Fruit fly (Drosophila melanogaster) whole organism, wandering third instar larva: ENCODE results near the gene Cp7Fc.

Experiments used
- CG32264 ChIP-seq: fragments of 200-800 bp; sonication (Bioruptor generic); optimal IDR thresholded peaks from 2 replicates; lab custom pipeline; 2016; ENCODE audit warnings: missing biosample characterization, missing genetic modification characterization
- CG9705 ChIP-seq: fragments of 200-800 bp; sonication (Bioruptor generic); optimal IDR thresholded peaks from 2 replicates; lab custom pipeline; 2018; ENCODE audit warnings: missing biosample characterization, mild to moderate bottlenecking, missing genetic modification characterization
- CrebA ChIP-seq: fragments of 200-800 bp; sonication (Bioruptor generic); optimal IDR thresholded peaks from 2 replicates; lab custom pipeline; 2016; ENCODE audit warnings: missing biosample characterization, mild to moderate bottlenecking, missing genetic modification characterization, borderline replicate concordance
- Dif ChIP-seq: fragments of 200-275, 200-300 bp; sonication (Bioruptor generic); optimal IDR thresholded peaks from 2 replicates; lab custom pipeline; 2018; ENCODE audit warnings: missing biosample characterization, missing genetic modification characterization; ENCODE audit not compliant: partially characterized antibody
- HLH106 ChIP-seq: fragments of 200-800 bp; optimal IDR thresholded peaks from 3 replicates; lab custom pipeline; 2019; ENCODE audit warnings: missing biosample characterization, mild to moderate bottlenecking, missing genetic modification characterization, moderate library complexity
- Hnf4 ChIP-seq: fragments of 200-800 bp; sonication (Bioruptor generic); optimal IDR thresholded peaks from 2 replicates; lab custom pipeline; 2016; ENCODE audit warnings: missing biosample characterization, mild to moderate bottlenecking, missing genetic modification characterization
- Hr78 ChIP-seq: fragments of >200 bp; optimal IDR thresholded peaks from 2 replicates; lab custom pipeline; 2017; ENCODE audit warnings: missing biosample characterization, missing genetic modification characterization
- Hr83 ChIP-seq: fragments of 200-300 bp; sonication (Bioruptor generic); optimal IDR thresholded peaks from 2 replicates; lab custom pipeline; 2016; ENCODE audit warnings: missing biosample characterization, mild to moderate bottlenecking, missing genetic modification characterization, moderate library complexity; ENCODE audit not compliant: poor library complexity, severe bottlenecking
- Jra ChIP-seq: sonication (Bioruptor generic); optimal IDR thresholded peaks from 2 replicates; lab custom pipeline; 2016; ENCODE audit warnings: missing biosample characterization, missing genetic modification characterization
- Mio ChIP-seq: sonication (Bioruptor generic); optimal IDR thresholded peaks from 2 replicates; lab custom pipeline; 2016; ENCODE audit warnings: missing biosample characterization, missing genetic modification characterization
- Myc ChIP-seq: fragments of >200 bp; optimal IDR thresholded peaks from 2 replicates; lab custom pipeline; 2017
- OdsH ChIP-seq: fragments of 200-800 bp; sonication (Bioruptor generic); optimal IDR thresholded peaks from 2 replicates; lab custom pipeline; 2016; ENCODE audit warnings: missing biosample characterization, mild to moderate bottlenecking, missing genetic modification characterization
- Sp1 ChIP-seq: fragments of 200-800 bp; sonication (Bioruptor generic); optimal IDR thresholded peaks from 3 replicates; lab custom pipeline; 2019; ENCODE audit warnings: missing biosample characterization, mild to moderate bottlenecking, missing genetic modification characterization, moderate library complexity
- Vsx2 ChIP-seq: fragments of 200-300, 225-300 bp; sonication (Bioruptor generic); optimal IDR thresholded peaks from 2 replicates; lab custom pipeline; 2018; ENCODE audit warnings: missing biosample characterization, missing genetic modification characterization; ENCODE audit not compliant: partially characterized antibody
- br ChIP-seq: fragments of 200-800 bp; sonication (Bioruptor generic); optimal IDR thresholded peaks from 2 replicates; lab custom pipeline; 2016; ENCODE audit warnings: missing biosample characterization, missing genetic modification characterization
- dmrt93B ChIP-seq: fragments of 200-800 bp; sonication (Bioruptor generic); optimal IDR thresholded peaks from 2 replicates; lab custom pipeline; 2018; ENCODE audit warnings: missing biosample characterization, mild to moderate bottlenecking, missing genetic modification characterization
- dsf ChIP-seq: sonication (Bioruptor generic); optimal IDR thresholded peaks from 2 replicates; lab custom pipeline; 2016; ENCODE audit warnings: missing biosample characterization, missing genetic modification characterization, borderline replicate concordance
- foxo ChIP-seq, 2 experiments: fragments of 200-800 bp; sonication (Bioruptor generic); optimal IDR thresholded peaks; 2 replicates in 1 of 2; 3 replicates in 1 of 2; lab custom pipeline; 2016 to 2017; ENCODE audit warnings: missing biosample characterization in 2 of 2, missing genetic modification characterization in 2 of 2
- fru ChIP-seq: fragments of 200-800 bp; sonication (Bioruptor generic); optimal IDR thresholded peaks from 3 replicates; lab custom pipeline; 2016; ENCODE audit warnings: missing biosample characterization, mild to moderate bottlenecking, missing genetic modification characterization
- h ChIP-seq: fragments of 200-800 bp; sonication (Bioruptor generic); optimal IDR thresholded peaks from 3 replicates; lab custom pipeline; 2016; ENCODE audit warnings: missing biosample characterization, mild to moderate bottlenecking, missing genetic modification characterization
- lola ChIP-seq: fragments of >200 bp; optimal IDR thresholded peaks from 2 replicates; lab custom pipeline; 2017; ENCODE audit warnings: missing biosample characterization, missing genetic modification characterization
- pan ChIP-seq: fragments of >200 bp; optimal IDR thresholded peaks from 2 replicates; lab custom pipeline; 2017
- psq ChIP-seq: fragments of 200-800 bp; sonication (Bioruptor generic); optimal IDR thresholded peaks from 3 replicates; lab custom pipeline; 2017; ENCODE audit warnings: missing biosample characterization, mild to moderate bottlenecking, missing genetic modification characterization, moderate library complexity
- rgr ChIP-seq: fragments of 200-800 bp; sonication (Bioruptor generic); optimal IDR thresholded peaks from 3 replicates; lab custom pipeline; 2016; ENCODE audit warnings: missing biosample characterization, mild to moderate bottlenecking, missing genetic modification characterization
- sage ChIP-seq: fragments of 200-800 bp; sonication (Bioruptor generic); optimal IDR thresholded peaks from 2 replicates; lab custom pipeline; 2016; ENCODE audit warnings: missing biosample characterization, mild to moderate bottlenecking, missing genetic modification characterization
- sv ChIP-seq: fragments of 200-800 bp; sonication (Bioruptor generic); optimal IDR thresholded peaks from 3 replicates; lab custom pipeline; 2016; ENCODE audit warnings: missing biosample characterization, missing genetic modification characterization
- usp ChIP-seq: fragments of >200 bp; optimal IDR thresholded peaks from 2 replicates; lab custom pipeline; 2017; ENCODE audit warnings: missing biosample characterization, missing genetic modification characterization
- woc ChIP-seq: sonication (Bioruptor generic); optimal IDR thresholded peaks from 2 replicates; lab custom pipeline; 2016; ENCODE audit warnings: missing biosample characterization, mild to moderate bottlenecking, missing genetic modification characterization

Gene Cp7Fc

dm6 chrX:8518025-8518661 is 41.2 kb downstream of the Cp7Fc start:
- TF ChIP-seq Hr83 (GFP tag; lab: Kevin White, UChicago) (no peak), psq (peak; percentile 53)
- TF ChIP-seq, all 38 proteins: peak for 1

- TF ChIP-seq Hnf4 (no peak), CrebA (GFP tag; lab: Kevin White, UChicago) (no peak), dsf (GFP tag; lab: Kevin White, UChicago) (no peak), br (GFP tag; lab: Kevin White, UChicago) (no peak), pan (no peak), Vsx2 (GFP tag; lab: Kevin White, UChicago) (no peak), CG9705 (GFP tag; lab: Kevin White, UChicago) (no peak), HLH106 (no peak), Dif (GFP tag; lab: Kevin White, UChicago) (no peak), Myc (no peak), foxo (GFP tag; optimal IDR thresholded peaks at IDR 0.05; lab: Kevin White, UChicago) (no peak), Sp1 (GFP tag; lab: Kevin White, UChicago) (no peak), sv (GFP tag; lab: Kevin White, UChicago) (no peak), OdsH (GFP tag; lab: Kevin White, UChicago) (no peak), CG32264 (GFP tag; lab: Kevin White, UChicago) (no peak)
Observed at dm6 chrX:8520517-8520916, 43.6 kb downstream of the Cp7Fc start.

dm6 chrX:8521492-8521891 is 44.6 kb downstream of the Cp7Fc start:
- no peak for TF ChIP-seq OdsH (GFP tag; lab: Kevin White, UChicago)

DNA sequence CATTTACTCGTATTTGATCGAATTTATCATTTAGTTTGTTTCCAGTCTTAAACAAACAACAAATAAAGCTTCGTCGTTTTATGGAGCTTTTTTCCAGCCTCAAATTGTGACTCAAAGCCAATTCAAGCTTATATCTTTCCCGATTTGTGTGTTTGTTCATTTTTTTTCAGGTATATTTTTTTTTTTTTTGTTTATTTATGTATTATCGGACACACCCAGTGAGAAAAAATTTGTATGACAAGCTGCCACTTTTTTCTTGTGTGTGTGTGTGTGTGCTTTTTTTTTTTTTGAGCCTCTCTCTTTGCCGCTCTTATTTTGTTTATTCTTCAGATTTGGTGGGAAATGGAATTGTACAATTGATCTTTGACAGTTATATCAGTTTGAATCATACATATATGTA is 45.6 kb downstream of the Cp7Fc start:
- TF ChIP-seq Myc (no peak), Sp1 (GFP tag; lab: Kevin White, UChicago) (no peak), OdsH (GFP tag; lab: Kevin White, UChicago) (no peak), CG32264 (GFP tag; lab: Kevin White, UChicago) (no peak), woc (GFP tag; lab: Kevin White, UChicago) (no peak), Dif (GFP tag; lab: Kevin White, UChicago) (no peak), rgr (peak; percentile 18), usp (no peak), foxo (GFP tag; optimal IDR thresholded peaks at IDR 0.05; lab: Kevin White, UChicago) (peak in 1 of 2 experiments; percentile 11), psq (no peak), Vsx2 (GFP tag; lab: Kevin White, UChicago) (no peak), Hr78 (GFP tag; lab: Kevin White, UChicago) (no peak), sage (GFP tag; lab: Kevin White, UChicago) (no peak), lola (no peak)

DNA sequence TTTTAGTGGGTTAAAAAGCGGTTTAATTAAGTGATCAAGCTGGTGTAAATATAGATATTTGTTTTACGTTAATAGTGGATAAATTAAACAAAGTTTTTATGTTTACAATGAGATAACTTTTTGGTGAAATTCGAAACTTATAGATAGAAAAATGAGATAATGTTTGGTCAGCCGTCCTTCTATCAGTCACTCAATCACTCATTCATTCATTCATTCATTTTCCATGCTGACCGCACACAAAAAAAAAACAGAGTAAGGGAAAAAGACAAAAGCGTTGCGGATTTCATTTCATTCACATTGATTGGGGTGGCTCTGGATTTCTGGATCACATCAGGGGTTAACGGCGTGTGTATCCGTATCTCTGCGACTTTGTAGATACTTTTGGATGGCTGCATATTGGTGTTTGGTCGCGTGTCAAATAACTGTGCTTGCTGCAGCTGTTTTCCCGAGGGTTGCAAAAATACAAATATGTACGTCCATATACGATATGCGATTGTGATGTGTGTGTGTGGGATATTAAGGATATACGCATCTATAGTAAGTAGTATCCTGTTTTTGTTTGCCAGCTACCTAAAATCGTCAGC is 46.7 kb downstream of the Cp7Fc start:
- TF ChIP-seq rgr (no peak), CrebA (GFP tag; lab: Kevin White, UChicago) (no peak), Hr78 (GFP tag; lab: Kevin White, UChicago) (no peak), dmrt93B (GFP tag; lab: Kevin White, UChicago) (no peak), Hnf4 (no peak), h (GFP tag; lab: Kevin White, UChicago) (no peak), CG9705 (GFP tag; lab: Kevin White, UChicago) (no peak), dsf (GFP tag; lab: Kevin White, UChicago) (no peak), CG32264 (GFP tag; lab: Kevin White, UChicago) (no peak), Mio (no peak), Jra (GFP tag; lab: Kevin White, UChicago) (no peak), fru (GFP tag; lab: Kevin White, UChicago) (no peak), usp (no peak)
